Fruit fly (Drosophila melanogaster): ENCODE data around the gene glob2.

glob2 gene

dm6 chr3R:6568835-6569234 lies 39.9 kb downstream of the glob2 start:
- TF ChIP-seq Pif1B (GFP tag; optimal IDR thresholded peaks at IDR 0.05): no peak
- no peak for TF ChIP-seq CG10348 (GFP tag; IDR thresholded peaks at IDR 0.05)
- no peak for TF ChIP-seq rn (GFP tag; IDR thresholded peaks at IDR 0.05)
- TF ChIP-seq gl (tag; optimal IDR thresholded peaks at IDR 0.05): no peak
- no peak for TF ChIP-seq EcR (GFP tag; optimal IDR thresholded peaks at IDR 0.05)
- no peak for TF ChIP-seq fd96Ca (GFP tag; IDR thresholded peaks at IDR 0.05)
- TF ChIP-seq CG8301 (tag; optimal IDR thresholded peaks at IDR 0.05): no peak
- TF ChIP-seq CG12605 (GFP tag; IDR thresholded peaks at IDR 0.05): no peak
- no peak for TF ChIP-seq Ets98B (GFP tag; IDR thresholded peaks at IDR 0.05)
- no peak for TF ChIP-seq D1 (tag; optimal IDR thresholded peaks at IDR 0.05)
- TF ChIP-seq CG14655 (GFP tag; optimal IDR thresholded peaks at IDR 0.05): no peak
- TF ChIP-seq CG13204 (GFP tag; optimal IDR thresholded peaks at IDR 0.05): no peak
- TF ChIP-seq CG4496 (GFP tag; IDR thresholded peaks at IDR 0.05): no peak
- no peak for TF ChIP-seq Pif1A (GFP tag; optimal IDR thresholded peaks at IDR 0.05)
- TF ChIP-seq CG32121 (GFP tag; IDR thresholded peaks at IDR 0.05): no peak

- TF ChIP-seq EcR (GFP tag; optimal IDR thresholded peaks at IDR 0.05): no peak
Measured at dm6 chr3R:6560251-6560650, 48.5 kb downstream of the glob2 start, which contains the start of gene CG1137. Gene CG1137, minus strand, starts transcription at chr3R:6560351.

All from whole organism, pupa.